Worm (Caenorhabditis elegans) whole organism, L4 larva: ENCODE data around the gene arx-6.

Experiments used
- F10B5.3 ChIP-seq: sonication (generic microtip); optimal IDR thresholded peaks from 2 replicates; lab custom pipeline; 2016; ENCODE audit warnings: mild to moderate bottlenecking, missing genetic modification characterization, missing compliant biosample characterization
- F26F4.8 ChIP-seq: fragments of 200-800 bp; sonication (Bioruptor generic); conservative IDR thresholded peaks from 2 replicates; pipeline ENCODE4 v1.3.6; 2022; ENCODE audit warnings: missing genetic modification characterization, missing compliant biosample characterization
- F37D6.2 ChIP-seq: sonication (generic microtip); optimal IDR thresholded peaks from 2 replicates; lab custom pipeline; 2016; ENCODE audit warnings: mild to moderate bottlenecking, missing genetic modification characterization, missing compliant biosample characterization
- R02D3.7 ChIP-seq: fragments of 150-350 bp; sonication (generic microtip); optimal IDR thresholded peaks from 3 replicates; lab custom pipeline; 2014; ENCODE audit warnings: missing biosample characterization, missing genetic modification characterization
- T20F7.1 ChIP-seq: fragments of 200-800 bp; sonication (Bioruptor generic); optimal IDR thresholded peaks from 2 replicates; lab custom pipeline; 2018; ENCODE audit warnings: mild to moderate bottlenecking, missing genetic modification characterization, missing compliant biosample characterization
- Y48G9A.11 ChIP-seq: fragments of 200-800 bp; sonication (Bioruptor generic); IDR thresholded peaks from 2 replicates; pipeline ENCODE4 v1.3.6; 2022; ENCODE audit warnings: missing genetic modification reagents, missing genetic modification characterization, missing compliant biosample characterization
- Y5F2A.4 ChIP-seq: fragments of 200-800 bp; sonication (Bioruptor generic); optimal IDR thresholded peaks from 2 replicates; lab custom pipeline; 2018; ENCODE audit warnings: mild to moderate bottlenecking, missing genetic modification characterization, missing compliant biosample characterization
- aly-2 ChIP-seq: sonication (generic microtip); optimal IDR thresholded peaks from 2 replicates; lab custom pipeline; 2018; ENCODE audit warnings: missing biosample characterization, missing genetic modification characterization
- ama-1 ChIP-seq: fragments of 150-350 bp; optimal IDR thresholded peaks from 2 replicates; lab custom pipeline; 2014; ENCODE audit warnings: inconsistent platforms, mixed read lengths
- arid-1 ChIP-seq: fragments of 200-800 bp; sonication (Bioruptor generic); conservative IDR thresholded peaks from 2 replicates; pipeline ENCODE4 v1.3.6; 2022; ENCODE audit warnings: missing genetic modification reagents, missing genetic modification characterization, missing compliant biosample characterization
- ceh-28 ChIP-seq: fragments of 150-350 bp; optimal IDR thresholded peaks from 2 replicates; lab custom pipeline; 2014; ENCODE audit warnings: missing biosample characterization, missing genetic modification reagents, missing genetic modification characterization
- ceh-32 ChIP-seq: sonication (generic microtip); optimal IDR thresholded peaks from 2 replicates; lab custom pipeline; 2016; ENCODE audit warnings: mild to moderate bottlenecking, missing genetic modification characterization, missing compliant biosample characterization; ENCODE audit not compliant: poor library complexity
- ctbp-1 ChIP-seq: fragments of 200-800 bp; sonication (Bioruptor generic); IDR thresholded peaks from 2 replicates; pipeline ENCODE4 v1.3.6; 2022; ENCODE audit warnings: missing genetic modification reagents, missing genetic modification characterization, missing compliant biosample characterization
- daf-12 ChIP-seq: fragments of 150-350 bp; optimal IDR thresholded peaks from 2 replicates; lab custom pipeline; 2014; ENCODE audit warnings: missing biosample characterization, missing genetic modification reagents, missing genetic modification characterization
- daf-8 ChIP-seq: fragments of 200-800 bp; sonication (Bioruptor generic); IDR thresholded peaks from 2 replicates; pipeline ENCODE4 v1.3.6; 2022; ENCODE audit warnings: missing genetic modification characterization, missing compliant biosample characterization
- duxl-1 ChIP-seq: sonication (generic microtip); optimal IDR thresholded peaks from 2 replicates; lab custom pipeline; 2016; ENCODE audit warnings: mild to moderate bottlenecking, missing genetic modification characterization, moderate library complexity, missing compliant biosample characterization; ENCODE audit not compliant: poor library complexity
- dve-1 ChIP-seq: sonication (generic microtip); optimal IDR thresholded peaks from 2 replicates; lab custom pipeline; 2017; ENCODE audit warnings: antibody characterized with exemption, mild to moderate bottlenecking, missing genetic modification characterization, missing compliant biosample characterization; ENCODE audit not compliant: insufficient read depth
- gei-8 ChIP-seq: fragments of 200-800 bp; sonication (Bioruptor generic); optimal IDR thresholded peaks from 2 replicates; lab custom pipeline; 2018; ENCODE audit warnings: mild to moderate bottlenecking, missing genetic modification characterization, missing compliant biosample characterization
- hif-1 ChIP-seq, 2 experiments: sonication (generic microtip); optimal IDR thresholded peaks; 2 replicates each; lab custom pipeline; 2016 to 2017; ENCODE audit warnings: missing compliant biosample characterization in 2 of 2, missing genetic modification characterization in 2 of 2, missing genetic modification reagents in 2 of 2, missing genotype in 2 of 2, mild to moderate bottlenecking in 1 of 2
- hlh-30 ChIP-seq: sonication (generic microtip); optimal IDR thresholded peaks from 2 replicates; lab custom pipeline; 2017; ENCODE audit warnings: antibody characterized with exemption, mild to moderate bottlenecking, missing genetic modification characterization, missing compliant biosample characterization; ENCODE audit not compliant: insufficient read depth
- hmg-1.1 ChIP-seq: fragments of 200-800 bp; sonication (Bioruptor generic); IDR thresholded peaks from 2 replicates; pipeline ENCODE4 v1.3.6; 2022; ENCODE audit warnings: missing genetic modification reagents, missing genetic modification characterization, missing compliant biosample characterization
- jun-1 ChIP-seq: fragments of 150-350 bp; optimal IDR thresholded peaks from 2 replicates; lab custom pipeline; 2014; ENCODE audit warnings: missing biosample characterization, missing genetic modification reagents, missing genetic modification characterization
- lim-7 ChIP-seq: fragments of 200-800 bp; sonication (Bioruptor generic); IDR thresholded peaks from 2 replicates; pipeline ENCODE4 v1.3.6; 2022; ENCODE audit warnings: missing genetic modification characterization, missing compliant biosample characterization
- lin-39 ChIP-seq: fragments of 150-350 bp; optimal IDR thresholded peaks from 2 replicates; lab custom pipeline; 2014; ENCODE audit warnings: missing biosample characterization, missing genetic modification reagents, missing genetic modification characterization
- lsy-2 ChIP-seq, 2 experiments: fragments of 150-350 bp in 1 of 2; sonication (generic microtip) in 1 of 2; optimal IDR thresholded peaks; 2 replicates each; lab custom pipeline; 2014 to 2017; ENCODE audit warnings: missing biosample characterization in 2 of 2, missing genetic modification characterization in 2 of 2
- madf-5 ChIP-seq, 2 experiments: fragments of 200-800 bp; sonication (Bioruptor generic); IDR thresholded peaks; 2 replicates each; pipeline ENCODE4 v1.3.6; 2022; ENCODE audit warnings: missing compliant biosample characterization in 2 of 2, missing genetic modification characterization in 2 of 2
- mdl-1 ChIP-seq, 2 experiments: fragments of 150-350 bp in 1 of 2; sonication (generic microtip) in 1 of 2; optimal IDR thresholded peaks; 2 replicates each; lab custom pipeline; 2014 to 2017; ENCODE audit warnings: missing biosample characterization in 2 of 2, missing genetic modification characterization in 2 of 2
- mes-2 ChIP-seq: sonication (generic microtip); optimal IDR thresholded peaks from 2 replicates; lab custom pipeline; 2016; ENCODE audit warnings: missing genotype, mild to moderate bottlenecking, missing genetic modification characterization, missing compliant biosample characterization; ENCODE audit not compliant: poor library complexity, severe bottlenecking
- nhr-10 ChIP-seq: fragments of 150-350 bp; optimal IDR thresholded peaks from 2 replicates; lab custom pipeline; 2014; ENCODE audit warnings: missing biosample characterization, missing genetic modification characterization
- nhr-11 ChIP-seq: fragments of 150-350 bp; optimal IDR thresholded peaks from 2 replicates; lab custom pipeline; 2014; ENCODE audit warnings: missing biosample characterization, missing genetic modification characterization
- nhr-111 ChIP-seq: fragments of 200-800 bp; sonication (Bioruptor generic); optimal IDR thresholded peaks from 2 replicates; lab custom pipeline; 2018; ENCODE audit warnings: mild to moderate bottlenecking, missing genetic modification characterization, missing compliant biosample characterization
- nhr-237 ChIP-seq: sonication (generic microtip); optimal IDR thresholded peaks from 2 replicates; lab custom pipeline; 2017; ENCODE audit warnings: missing biosample characterization, missing genetic modification characterization
- nhr-25 ChIP-seq: sonication (generic microtip); optimal IDR thresholded peaks from 2 replicates; lab custom pipeline; 2017; ENCODE audit warnings: missing genetic modification characterization, mild to moderate bottlenecking, missing compliant biosample characterization, antibody characterized with exemption, moderate library complexity, borderline replicate concordance; ENCODE audit not compliant: insufficient read depth
- nhr-48 ChIP-seq: sonication (generic microtip); optimal IDR thresholded peaks from 2 replicates; lab custom pipeline; 2016; ENCODE audit warnings: mild to moderate bottlenecking, missing genetic modification characterization, missing compliant biosample characterization
- nhr-6 ChIP-seq: fragments of 150-350 bp; optimal IDR thresholded peaks from 2 replicates; lab custom pipeline; 2014; ENCODE audit warnings: missing biosample characterization, missing genetic modification characterization
- nhr-76 ChIP-seq: fragments of 150-350 bp; optimal IDR thresholded peaks from 2 replicates; lab custom pipeline; 2014; ENCODE audit warnings: missing biosample characterization, missing genetic modification characterization
- nhr-77 ChIP-seq: fragments of 150-350 bp; optimal IDR thresholded peaks from 2 replicates; lab custom pipeline; 2014; ENCODE audit warnings: missing biosample characterization, missing genetic modification characterization
- pha-4 ChIP-seq, 2 experiments: fragments of 150-350 bp in 1 of 2; fragments of 200-800 bp in 1 of 2; sonication (Bioruptor generic) in 1 of 2; IDR thresholded peaks in 1 of 2; optimal IDR thresholded peaks in 1 of 2; 2 replicates each; pipeline versions ENCODE4 v1.3.6 to Lab custom; 2014 to 2022; ENCODE audit warnings: missing genetic modification characterization in 2 of 2, missing genetic modification reagents in 2 of 2, missing biosample characterization in 1 of 2, missing compliant biosample characterization in 1 of 2
- php-3 ChIP-seq: fragments of 200-800 bp; sonication (Bioruptor generic); IDR thresholded peaks from 2 replicates; pipeline ENCODE4 v1.3.6; 2022; ENCODE audit warnings: missing genetic modification reagents, missing genetic modification characterization, missing compliant biosample characterization
- rbr-2 ChIP-seq: sonication (generic microtip); optimal IDR thresholded peaks from 2 replicates; lab custom pipeline; 2016; ENCODE audit warnings: missing genotype, missing genetic modification characterization, missing compliant biosample characterization
- sdz-12 ChIP-seq: fragments of 200-800 bp; sonication (Bioruptor generic); optimal IDR thresholded peaks from 2 replicates; lab custom pipeline; 2018; ENCODE audit warnings: mild to moderate bottlenecking, missing genetic modification characterization, missing compliant biosample characterization
- skn-1 ChIP-seq: fragments of 150-350 bp; optimal IDR thresholded peaks from 2 replicates; lab custom pipeline; 2014; ENCODE audit warnings: missing biosample characterization, missing genetic modification characterization
- snpc-4 ChIP-seq: fragments of 150-350 bp; optimal IDR thresholded peaks from 2 replicates; lab custom pipeline; 2014; ENCODE audit warnings: missing biosample characterization, missing genetic modification characterization
- spr-1 ChIP-seq: sonication (generic microtip); optimal IDR thresholded peaks from 2 replicates; lab custom pipeline; 2016; ENCODE audit warnings: mild to moderate bottlenecking, missing genetic modification characterization, missing compliant biosample characterization
- tra-1 ChIP-seq: fragments of 200-800 bp; sonication (Bioruptor generic); IDR thresholded peaks from 2 replicates; pipeline ENCODE4 v1.3.6; 2022; ENCODE audit warnings: missing genetic modification reagents, missing genetic modification characterization, missing compliant biosample characterization
- unc-130 ChIP-seq: sonication (generic microtip); optimal IDR thresholded peaks from 2 replicates; lab custom pipeline; 2016; ENCODE audit warnings: missing genetic modification reagents, missing genetic modification characterization, missing compliant biosample characterization
- zag-1 ChIP-seq: fragments of 150-350 bp; optimal IDR thresholded peaks from 2 replicates; lab custom pipeline; 2014; ENCODE audit warnings: missing biosample characterization, missing genetic modification characterization
- zfp-2 ChIP-seq: sonication (generic microtip); optimal IDR thresholded peaks from 2 replicates; lab custom pipeline; 2016; ENCODE audit warnings: mild to moderate bottlenecking, missing genetic modification characterization, missing compliant biosample characterization
- zip-2 ChIP-seq: fragments of 150-350 bp; optimal IDR thresholded peaks from 2 replicates; lab custom pipeline; 2014; ENCODE audit warnings: missing biosample characterization, missing genetic modification characterization
- ztf-7 ChIP-seq: fragments of 150-350 bp; optimal IDR thresholded peaks from 2 replicates; lab custom pipeline; 2014; ENCODE audit warnings: missing biosample characterization, missing genetic modification characterization

The arx-6 gene

ce11 chrIII:4899728-4900127, 21.3 kb downstream of the arx-6 start:
- TF ChIP-seq ctbp-1 (GFP tag; lab: Robert Waterston, UW), result peak; percentile 99
- peak; percentile 98 for TF ChIP-seq nhr-25
- peak; percentile 94; the same call in 1 of the 2 replicates for TF ChIP-seq daf-8 (GFP tag; lab: Robert Waterston, UW)
- peak; percentile 98 for TF ChIP-seq hmg-1.1 (GFP tag; lab: Robert Waterston, UW)
- no peak for TF ChIP-seq daf-12 (tag; lab: Kevin White, UChicago)
- TF ChIP-seq Y5F2A.4 (GFP tag; lab: Kevin White, UChicago), result peak; percentile 85
- TF ChIP-seq dve-1, result peak; percentile 100
- peak; percentile 96 for TF ChIP-seq nhr-77 (tag; lab: Kevin White, UChicago)
- peak; percentile 95 for TF ChIP-seq arid-1 (GFP tag; lab: Robert Waterston, UW)
- TF ChIP-seq nhr-10 (tag; lab: Kevin White, UChicago), result peak; percentile 96
- peak; percentile 73 for TF ChIP-seq lim-7
- TF ChIP-seq tra-1 (GFP tag; lab: Robert Waterston, UW), result peak; percentile 99
- TF ChIP-seq ceh-32 (tag; lab: Kevin White, UChicago), result peak; percentile 88
- peak; percentile 81 for TF ChIP-seq Y48G9A.11
- peak; percentile 98 for TF ChIP-seq nhr-48 (tag; lab: Kevin White, UChicago)
- TF ChIP-seq spr-1, result peak; percentile 96
- peak; percentile 77 for TF ChIP-seq nhr-237
- peak; percentile 75 for TF ChIP-seq F26F4.8 (GFP tag; lab: Robert Waterston, UW)
- TF ChIP-seq pha-4 (GFP tag; IDR thresholded peaks at IDR 0.05; lab: Robert Waterston, UW), result peak; percentile 98
- peak; percentile 55 for TF ChIP-seq pha-4 (tag; optimal IDR thresholded peaks at IDR 0.05; lab: Kevin White, UChicago)
- TF ChIP-seq zfp-2 (tag; lab: Kevin White, UChicago), result peak; percentile 96
- TF ChIP-seq nhr-111 (GFP tag; lab: Kevin White, UChicago), result peak; percentile 57
- peak; percentile 97 for TF ChIP-seq F37D6.2 (tag; lab: Kevin White, UChicago)
- TF ChIP-seq nhr-11 (tag; lab: Kevin White, UChicago), result peak; percentile 99
- peak; percentile 93 to 97 for TF ChIP-seq lsy-2 (tag; optimal IDR thresholded peaks at IDR 0.05; lab: Kevin White, UChicago)
- TF ChIP-seq nhr-76 (tag; lab: Kevin White, UChicago), result peak; percentile 83
- peak; percentile 94 for TF ChIP-seq mes-2 (tag; lab: Kevin White, UChicago)
- TF ChIP-seq rbr-2 (tag; lab: Kevin White, UChicago), result peak; percentile 99
- peak; percentile 95 for TF ChIP-seq sdz-12 (GFP tag; lab: Kevin White, UChicago)
- TF ChIP-seq skn-1 (tag; lab: Kevin White, UChicago), result peak; percentile 64
- TF ChIP-seq R02D3.7, result no peak
- TF ChIP-seq T20F7.1 (GFP tag; lab: Kevin White, UChicago), result peak; percentile 95
- peak; percentile 79 to 99 for TF ChIP-seq mdl-1 (tag; optimal IDR thresholded peaks at IDR 0.05; lab: Kevin White, UChicago)
- peak; percentile 97 for TF ChIP-seq php-3 (GFP tag; lab: Robert Waterston, UW)
- peak; percentile 94 to 97 for TF ChIP-seq hif-1 (tag; optimal IDR thresholded peaks at IDR 0.05; lab: Kevin White, UChicago)
- peak; percentile 93 for TF ChIP-seq duxl-1 (tag; lab: Kevin White, UChicago)
- TF ChIP-seq hlh-30, result peak; percentile 100
- TF ChIP-seq nhr-6 (tag; lab: Kevin White, UChicago), result peak; percentile 97
- peak; percentile 87 for TF ChIP-seq zip-2
- peak; percentile 68 for TF ChIP-seq ama-1
- peak; percentile 12 for TF ChIP-seq snpc-4 (tag; lab: Kevin White, UChicago)
- TF ChIP-seq aly-2 (tag; lab: Kevin White, UChicago), result no peak
- TF ChIP-seq ztf-7 (tag; lab: Kevin White, UChicago), result peak; percentile 74
- peak; percentile 79 for TF ChIP-seq unc-130 (GFP tag; lab: Kevin White, UChicago)
- TF ChIP-seq madf-5 (GFP tag; IDR thresholded peaks at IDR 0.05; lab: Robert Waterston, UW), result peak in 1 of 2 experiments; percentile 78; a peak in 1 of 4 replicates
- peak; percentile 96 for TF ChIP-seq jun-1 (tag; lab: Kevin White, UChicago)
- peak; percentile 99 for TF ChIP-seq gei-8 (GFP tag; lab: Kevin White, UChicago)
- TF ChIP-seq lin-39 (tag; lab: Kevin White, UChicago), result no peak
- TF ChIP-seq zag-1, result peak; percentile 62
- peak; percentile 88 for TF ChIP-seq F10B5.3 (tag; lab: Kevin White, UChicago)
- peak; percentile 36 for TF ChIP-seq ceh-28 (tag; lab: Kevin White, UChicago)
